Worm (Caenorhabditis elegans) whole organism, early embryonic: ENCODE data around the gene F32D8.11.

Source experiments
- B0310.2 ChIP-seq: sonication (generic microtip); optimal IDR thresholded peaks from 2 replicates; lab custom pipeline; 2016; ENCODE audit warnings: mild to moderate bottlenecking, missing genetic modification characterization, missing compliant biosample characterization
- F13C5.2 ChIP-seq: sonication (generic microtip); optimal IDR thresholded peaks from 2 replicates; lab custom pipeline; 2017; ENCODE audit warnings: mild to moderate bottlenecking, missing genetic modification characterization, inconsistent platforms, missing compliant biosample characterization
- aly-1 ChIP-seq: sonication (generic microtip); optimal IDR thresholded peaks from 2 replicates; lab custom pipeline; 2016; ENCODE audit warnings: missing genetic modification characterization, missing compliant biosample characterization
- ama-1 ChIP-seq: fragments of 150-350 bp; optimal IDR thresholded peaks from 2 replicates; lab custom pipeline; 2014
- ceh-13 ChIP-seq: fragments of 200-800 bp; sonication (Bioruptor generic); optimal IDR thresholded peaks from 2 replicates; lab custom pipeline; 2018; ENCODE audit warnings: mild to moderate bottlenecking, missing genetic modification characterization, missing compliant biosample characterization
- ceh-36 ChIP-seq: sonication (generic microtip); optimal IDR thresholded peaks from 2 replicates; lab custom pipeline; 2016; ENCODE audit warnings: missing genetic modification characterization, inconsistent platforms, missing compliant biosample characterization
- ets-7 ChIP-seq: sonication (generic microtip); optimal IDR thresholded peaks from 2 replicates; lab custom pipeline; 2016; ENCODE audit warnings: missing genotype, missing genetic modification characterization, missing compliant biosample characterization
- flt-1 ChIP-seq: fragments of 200-800 bp; sonication (Bioruptor generic); IDR thresholded peaks from 2 replicates; pipeline ENCODE4 v1.3.6; 2022; ENCODE audit warnings: missing genetic modification characterization, missing compliant biosample characterization
- hmbx-1 ChIP-seq: sonication (generic microtip); optimal IDR thresholded peaks from 2 replicates; lab custom pipeline; 2016; ENCODE audit warnings: mild to moderate bottlenecking, missing genetic modification characterization, missing compliant biosample characterization
- hmg-4 ChIP-seq: fragments of 200-800 bp; sonication (Bioruptor generic); optimal IDR thresholded peaks from 2 replicates; lab custom pipeline; 2018; ENCODE audit warnings: mild to moderate bottlenecking, missing genetic modification characterization, missing compliant biosample characterization
- hnd-1 ChIP-seq: sonication (generic microtip); optimal IDR thresholded peaks from 2 replicates; lab custom pipeline; 2016; ENCODE audit warnings: missing genetic modification characterization, missing compliant biosample characterization
- pes-1 ChIP-seq: fragments of 200-800 bp; sonication (Bioruptor generic); IDR thresholded peaks from 2 replicates; pipeline ENCODE4 v1.3.6; 2022; ENCODE audit warnings: missing genetic modification reagents, missing genetic modification characterization, missing compliant biosample characterization
- scrt-1 ChIP-seq: fragments of 200-800 bp; sonication (Bioruptor generic); IDR thresholded peaks from 2 replicates; pipeline ENCODE4 v1.3.6; 2022; ENCODE audit warnings: missing genetic modification characterization, missing compliant biosample characterization
- sea-1 ChIP-seq: fragments of 200-800 bp; sonication (Bioruptor generic); conservative IDR thresholded peaks from 2 replicates; pipeline ENCODE4 v1.3.6; 2022; ENCODE audit warnings: missing genetic modification characterization, missing compliant biosample characterization
- tbx-11 ChIP-seq: fragments of 200-800 bp; sonication (Bioruptor generic); IDR thresholded peaks from 2 replicates; pipeline ENCODE4 v1.3.6; 2022; ENCODE audit warnings: missing genetic modification characterization, missing compliant biosample characterization
- tra-4 ChIP-seq: sonication (generic microtip); optimal IDR thresholded peaks from 2 replicates; lab custom pipeline; 2017; ENCODE audit warnings: missing genetic modification characterization, missing compliant biosample characterization

Gene F32D8.11

DNA sequence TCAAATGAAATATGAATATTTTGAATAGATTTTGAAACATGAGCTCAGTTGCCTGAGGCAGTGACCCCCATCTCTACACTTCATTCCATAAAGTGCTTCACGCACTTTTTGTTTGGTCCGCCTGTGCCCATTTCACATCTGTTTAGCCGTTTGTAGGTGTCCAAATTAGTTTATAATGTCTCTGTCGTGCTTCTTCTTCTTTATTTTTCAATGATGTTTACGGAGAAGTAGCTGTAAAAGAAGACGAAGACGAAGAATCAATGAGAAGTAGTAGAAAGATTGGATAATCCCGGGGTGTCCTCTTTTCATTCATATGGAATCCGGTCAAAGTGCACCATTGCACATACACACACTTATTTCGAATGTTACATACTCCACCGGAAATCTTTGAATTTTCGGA is 49.5 kb downstream of the F32D8.11 start:
- TF ChIP-seq pes-1 (GFP tag; lab: Robert Waterston, UW) (no peak), ama-1 (lab: Kevin White, UChicago) (no peak), F13C5.2 (tag; lab: Kevin White, UChicago) (no peak), hmbx-1 (tag; lab: Kevin White, UChicago) (no peak), tra-4 (tag; lab: Kevin White, UChicago) (no peak), ets-7 (tag; lab: Kevin White, UChicago) (no peak), hnd-1 (tag; lab: Kevin White, UChicago) (no peak), sea-1 (GFP tag; lab: Robert Waterston, UW) (no peak), ceh-36 (tag; lab: Kevin White, UChicago) (no peak), tbx-11 (no peak), aly-1 (tag; lab: Kevin White, UChicago) (no peak), flt-1 (no peak), hmg-4 (GFP tag; lab: Kevin White, UChicago) (no peak), ceh-13 (GFP tag; lab: Kevin White, UChicago) (no peak), scrt-1 (no peak), B0310.2 (tag; lab: Kevin White, UChicago) (no peak)

DNA sequence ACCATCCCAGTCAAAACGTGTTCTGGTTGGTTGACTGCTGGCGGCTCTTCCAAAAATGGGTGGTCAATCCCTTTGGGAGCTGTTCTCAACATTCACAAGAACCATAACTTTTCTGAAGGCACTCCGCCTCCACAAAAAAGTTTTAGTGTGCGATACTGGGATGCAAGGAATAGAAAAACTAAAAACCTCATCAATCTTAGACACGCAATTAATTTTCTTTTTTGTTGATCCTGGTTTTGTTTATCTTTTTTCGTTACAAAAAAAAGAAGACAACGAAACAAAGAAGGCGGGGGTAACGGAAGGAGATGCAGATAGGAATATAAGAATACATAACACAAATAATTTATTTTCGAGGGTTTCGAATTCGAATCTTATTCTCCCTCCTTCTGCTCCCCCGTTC is 50.7 kb downstream of the F32D8.11 start:
- TF ChIP-seq flt-1 (no peak), ama-1 (lab: Kevin White, UChicago) (no peak), pes-1 (GFP tag; lab: Robert Waterston, UW) (no peak), tbx-11 (no peak), aly-1 (tag; lab: Kevin White, UChicago) (no peak), F13C5.2 (tag; lab: Kevin White, UChicago) (no peak)
